Worm (Caenorhabditis elegans): ENCODE results near the gene T24C2.3.

T24C2.3 gene

ce11 chrX:14502116-14502587 is 41.2 kb upstream of the T24C2.3 start (continued):
- no peak for TF ChIP-seq ztf-25 (GFP tag; IDR thresholded peaks at IDR 0.05)
- TF ChIP-seq snpc-1.1 (tag; optimal IDR thresholded peaks at IDR 0.05; ENCODE audit: insufficient read depth): no peak
- TF ChIP-seq ceh-58 (GFP tag; IDR thresholded peaks at IDR 0.05): no peak
- TF ChIP-seq cebp-1 (GFP tag; IDR thresholded peaks at IDR 0.05): peak; percentile 37; the same call in 1 of the 2 replicates
- TF ChIP-seq cebp-1 (tag; optimal IDR thresholded peaks at IDR 0.05): peak; percentile 88
- TF ChIP-seq nhr-80 (tag; optimal IDR thresholded peaks at IDR 0.05): peak; percentile 89
- TF ChIP-seq Y95B8A.8 (GFP tag; IDR thresholded peaks at IDR 0.05): peak; percentile 61; the same call in 1 of the 2 replicates
- no peak for TF ChIP-seq B0019.2 (GFP tag; conservative IDR thresholded peaks at IDR 0.05)
- TF ChIP-seq F22D6.2 (tag; optimal IDR thresholded peaks at IDR 0.05): peak; percentile 44
- no peak for TF ChIP-seq nhr-27 (tag; optimal IDR thresholded peaks at IDR 0.05)
- no peak for TF ChIP-seq repo-1 (tag; optimal IDR thresholded peaks at IDR 0.05)
- no peak for TF ChIP-seq F57C9.4 (tag; optimal IDR thresholded peaks at IDR 0.05)
- peak in 1 of 2 experiments; percentile 46 for TF ChIP-seq let-607 (tag; optimal IDR thresholded peaks at IDR 0.05)
- no peak for TF ChIP-seq efl-1 (GFP tag; optimal IDR thresholded peaks at IDR 0.05)
- peak; percentile 77; the same call in 1 of the 2 replicates for TF ChIP-seq lin-26 (GFP tag; IDR thresholded peaks at IDR 0.05)
- TF ChIP-seq ceh-79 (tag; optimal IDR thresholded peaks at IDR 0.05): no peak
- no peak for TF ChIP-seq Y56A3A.18 (GFP tag; IDR thresholded peaks at IDR 0.05)
- TF ChIP-seq zfh-2 (GFP tag; conservative IDR thresholded peaks at IDR 0.05): no peak; the same call in 1 of the 2 replicates
- peak; percentile 83 for TF ChIP-seq K11D2.4 (GFP tag; IDR thresholded peaks at IDR 0.05)
- no peak for TF ChIP-seq madf-3 (GFP tag; IDR thresholded peaks at IDR 0.05)
- peak; percentile 91 for TF ChIP-seq ztf-22 (GFP tag; optimal IDR thresholded peaks at IDR 0.05)
- no peak for TF ChIP-seq dpl-1 (GFP tag; optimal IDR thresholded peaks at IDR 0.05)
- peak in 1 of 3 experiments; percentile 28 for TF ChIP-seq lin-35 (GFP tag; optimal IDR thresholded peaks at IDR 0.05)
- no peak for TF ChIP-seq hmg-1.2 (GFP tag; IDR thresholded peaks at IDR 0.05)
- TF ChIP-seq tbx-9 (tag; optimal IDR thresholded peaks at IDR 0.05; ENCODE audit: borderline replicate concordance): no peak
- no peak for TF ChIP-seq egrh-3 (GFP tag; IDR thresholded peaks at IDR 0.05)
- TF ChIP-seq chd-7 (tag; optimal IDR thresholded peaks at IDR 0.05): peak; percentile 72
- TF ChIP-seq ztf-26 (tag; optimal IDR thresholded peaks at IDR 0.05): peak; percentile 88
- TF ChIP-seq ceh-91 (GFP tag; IDR thresholded peaks at IDR 0.05): no peak
- TF ChIP-seq let-526 (GFP tag; IDR thresholded peaks at IDR 0.05): peak; percentile 74; the same call in 1 of the 2 replicates
- TF ChIP-seq hrde-1 (tag; optimal IDR thresholded peaks at IDR 0.05; ENCODE audit: borderline replicate concordance): no peak
- peak; percentile 66 for TF ChIP-seq lir-1 (GFP tag; conservative IDR thresholded peaks at IDR 0.05)
- TF ChIP-seq him-1 (tag; optimal IDR thresholded peaks at IDR 0.05): no peak
- no peak for TF ChIP-seq ceh-100 (GFP tag; IDR thresholded peaks at IDR 0.05)
- TF ChIP-seq xnd-1 (tag; optimal IDR thresholded peaks at IDR 0.05): no peak
- peak; percentile 97 for TF ChIP-seq unc-62 (GFP tag; optimal IDR thresholded peaks at IDR 0.05)
- no peak for TF ChIP-seq snpc-1.3 (tag; optimal IDR thresholded peaks at IDR 0.05; ENCODE audit: insufficient read depth)
- no peak for TF ChIP-seq madf-6 (GFP tag; IDR thresholded peaks at IDR 0.05)
- peak; percentile 77 for TF ChIP-seq tlf-1 (GFP tag; optimal IDR thresholded peaks at IDR 0.05)
- peak; percentile 74 for TF ChIP-seq C06A6.2 (GFP tag; conservative IDR thresholded peaks at IDR 0.05)
- no peak for TF ChIP-seq C17E4.6 (GFP tag; IDR thresholded peaks at IDR 0.05)
- no peak for TF ChIP-seq F39B2.1 (GFP tag; IDR thresholded peaks at IDR 0.05)

Measured in whole organism, young adult.